Worm (Caenorhabditis elegans): Measurements from ENCODE around the gene R07C3.3.

R07C3.3 gene

ce11 chrII:988437-988836 lies 49.8 kb downstream of the R07C3.3 start, which contains the start of gene fbxc-39:
fbxc-39 (plus strand) TSS chrII:988737.
- TF ChIP-seq eor-1 (tag; optimal IDR thresholded peaks at IDR 0.05) (no peak), snpc-4 (tag; optimal IDR thresholded peaks at IDR 0.05) (no peak), mml-1 (tag; optimal IDR thresholded peaks at IDR 0.05) (no peak), pha-4 (tag; optimal IDR thresholded peaks at IDR 0.05) (no peak), aly-2 (tag; optimal IDR thresholded peaks at IDR 0.05) (no peak), fkh-10 (GFP tag; optimal IDR thresholded peaks at IDR 0.05) (no peak), unc-62 (GFP tag; optimal IDR thresholded peaks at IDR 0.05) (no peak), nhr-28 (tag; optimal IDR thresholded peaks at IDR 0.05) (no peak), nhr-77 (tag; optimal IDR thresholded peaks at IDR 0.05) (no peak), elt-1 (tag; optimal IDR thresholded peaks at IDR 0.05) (no peak), ztf-4 (tag; optimal IDR thresholded peaks at IDR 0.05) (no peak), ztf-11 (tag; optimal IDR thresholded peaks at IDR 0.05) (no peak), elt-3 (tag; optimal IDR thresholded peaks at IDR 0.05) (no peak), jun-1 (tag; optimal IDR thresholded peaks at IDR 0.05) (no peak), nhr-11 (tag; optimal IDR thresholded peaks at IDR 0.05) (no peak), R02D3.7 (tag; optimal IDR thresholded peaks at IDR 0.05) (no peak), nhr-76 (tag; optimal IDR thresholded peaks at IDR 0.05) (no peak), unc-39 (tag; optimal IDR thresholded peaks at IDR 0.05) (no peak)
